Worm (Caenorhabditis elegans): ENCODE results near the gene seip-1.

ce11 chrV:6044448-6044847 lies 8.6 kb downstream of the seip-1 start:
- TF ChIP-seq dao-5 (tag; optimal IDR thresholded peaks at IDR 0.05) (no peak), W03F9.2 (tag; optimal IDR thresholded peaks at IDR 0.05) (no peak), him-1 (tag; optimal IDR thresholded peaks at IDR 0.05) (no peak)

Measured in whole organism, L4/young adult.